Worm (Caenorhabditis elegans) whole organism, L2 larva: ENCODE results near the gene T02C12.5.

Source experiments
- C34F6.9 ChIP-seq: fragments of 150-350 bp; optimal IDR thresholded peaks from 2 replicates; lab custom pipeline; 2014; ENCODE audit warnings: missing biosample characterization, missing genetic modification characterization
- F13H6.1 ChIP-seq: sonication (generic microtip); optimal IDR thresholded peaks from 2 replicates; lab custom pipeline; 2016; ENCODE audit warnings: missing genetic modification characterization, missing compliant biosample characterization
- R02D3.7 ChIP-seq: fragments of 150-350 bp; optimal IDR thresholded peaks from 2 replicates; lab custom pipeline; 2014; ENCODE audit warnings: missing biosample characterization, missing genetic modification characterization
- Y55F3AM.14 ChIP-seq: fragments of 200-800 bp; sonication (Bioruptor generic); optimal IDR thresholded peaks from 2 replicates; lab custom pipeline; 2018; ENCODE audit warnings: mild to moderate bottlenecking, missing genetic modification characterization, missing compliant biosample characterization
- ZK546.5 ChIP-seq: sonication (generic microtip); optimal IDR thresholded peaks from 2 replicates; lab custom pipeline; 2017; ENCODE audit warnings: missing biosample characterization, missing genetic modification characterization
- alr-1 ChIP-seq: fragments of 150-350 bp; optimal IDR thresholded peaks from 2 replicates; lab custom pipeline; 2014; ENCODE audit warnings: missing biosample characterization, missing genetic modification characterization
- aly-2 ChIP-seq: fragments of 150-350 bp; optimal IDR thresholded peaks from 2 replicates; lab custom pipeline; 2014; ENCODE audit warnings: missing biosample characterization, missing genetic modification characterization
- ama-1 ChIP-seq: fragments of 150-350 bp; optimal IDR thresholded peaks from 2 replicates; lab custom pipeline; 2018; ENCODE audit warnings: inconsistent platforms
- ceh-16 ChIP-seq: fragments of 150-350 bp; optimal IDR thresholded peaks from 2 replicates; lab custom pipeline; 2014; ENCODE audit warnings: missing biosample characterization, missing genetic modification characterization
- crh-2 ChIP-seq: sonication (generic microtip); optimal IDR thresholded peaks from 2 replicates; lab custom pipeline; 2017; ENCODE audit warnings: missing biosample characterization, missing genetic modification characterization
- dmd-4 ChIP-seq: sonication (generic microtip); optimal IDR thresholded peaks from 2 replicates; lab custom pipeline; 2017; ENCODE audit warnings: missing biosample characterization, missing genetic modification characterization
- elt-1 ChIP-seq: fragments of 150-350 bp; optimal IDR thresholded peaks from 2 replicates; lab custom pipeline; 2014; ENCODE audit warnings: missing biosample characterization, missing genetic modification characterization
- elt-3 ChIP-seq: sonication (generic microtip); optimal IDR thresholded peaks from 2 replicates; lab custom pipeline; 2017; ENCODE audit warnings: missing biosample characterization, missing genetic modification characterization
- fos-1 ChIP-seq: fragments of 150-350 bp; optimal IDR thresholded peaks from 2 replicates; lab custom pipeline; 2014; ENCODE audit warnings: missing biosample characterization, missing genetic modification characterization
- gmeb-1 ChIP-seq: fragments of 150-350 bp; optimal IDR thresholded peaks from 2 replicates; lab custom pipeline; 2014; ENCODE audit warnings: missing biosample characterization, missing genetic modification characterization
- lin-11 ChIP-seq: fragments of 150-350 bp; sonication (generic microtip); optimal IDR thresholded peaks from 2 replicates; lab custom pipeline; 2014; ENCODE audit warnings: missing biosample characterization, missing genetic modification characterization, inconsistent platforms, mixed read lengths
- lin-13 ChIP-seq: fragments of 150-350 bp; optimal IDR thresholded peaks from 2 replicates; lab custom pipeline; 2014; ENCODE audit warnings: missing biosample characterization, missing genetic modification reagents, missing genetic modification characterization
- lin-39 ChIP-seq: fragments of 150-350 bp; optimal IDR thresholded peaks from 2 replicates; lab custom pipeline; 2014; ENCODE audit warnings: missing biosample characterization, missing genetic modification reagents, missing genetic modification characterization
- lsy-2 ChIP-seq, 2 experiments: fragments of 150-350 bp in 1 of 2; sonication (generic microtip) in 1 of 2; optimal IDR thresholded peaks; 2 replicates each; lab custom pipeline; 2014 to 2017; ENCODE audit warnings: missing biosample characterization in 2 of 2, missing genetic modification characterization in 2 of 2
- mab-5 ChIP-seq: fragments of 150-350 bp; optimal IDR thresholded peaks from 2 replicates; lab custom pipeline; 2014; ENCODE audit warnings: missing biosample characterization, missing genetic modification characterization
- mbf-1 ChIP-seq: sonication (generic microtip); optimal IDR thresholded peaks from 2 replicates; lab custom pipeline; 2017; ENCODE audit warnings: missing biosample characterization, missing genetic modification characterization
- nhr-11 ChIP-seq: fragments of 150-350 bp; optimal IDR thresholded peaks from 2 replicates; lab custom pipeline; 2014; ENCODE audit warnings: missing biosample characterization, missing genetic modification characterization
- nhr-129 ChIP-seq: fragments of 150-350 bp; optimal IDR thresholded peaks from 2 replicates; lab custom pipeline; 2014; ENCODE audit warnings: missing biosample characterization, missing genetic modification characterization
- nhr-21 ChIP-seq: fragments of 150-350 bp; optimal IDR thresholded peaks from 2 replicates; lab custom pipeline; 2014; ENCODE audit warnings: missing biosample characterization, missing genetic modification characterization
- nhr-237 ChIP-seq: fragments of 150-350 bp; optimal IDR thresholded peaks from 2 replicates; lab custom pipeline; 2014; ENCODE audit warnings: missing biosample characterization, missing genetic modification characterization
- nhr-25 ChIP-seq: fragments of 150-350 bp; sonication (generic microtip); optimal IDR thresholded peaks from 3 replicates; lab custom pipeline; 2014; ENCODE audit warnings: missing biosample characterization, missing genetic modification characterization
- nhr-6 ChIP-seq: fragments of 150-350 bp; optimal IDR thresholded peaks from 2 replicates; lab custom pipeline; 2014; ENCODE audit warnings: missing biosample characterization, missing genetic modification characterization
- nhr-77 ChIP-seq: fragments of 150-350 bp; optimal IDR thresholded peaks from 2 replicates; lab custom pipeline; 2014; ENCODE audit warnings: missing biosample characterization, missing genetic modification characterization
- peb-1 ChIP-seq: fragments of 150-350 bp; optimal IDR thresholded peaks from 2 replicates; lab custom pipeline; 2014; ENCODE audit warnings: missing biosample characterization, missing genetic modification characterization
- sem-4 ChIP-seq: fragments of 150-350 bp; optimal IDR thresholded peaks from 2 replicates; lab custom pipeline; 2014; ENCODE audit warnings: missing biosample characterization, missing genetic modification reagents, missing genetic modification characterization
- skn-1 ChIP-seq: sonication (generic microtip); optimal IDR thresholded peaks from 2 replicates; lab custom pipeline; 2017; ENCODE audit warnings: missing biosample characterization, missing genetic modification characterization
- sma-3 ChIP-seq: sonication (generic microtip); optimal IDR thresholded peaks from 2 replicates; lab custom pipeline; 2016; ENCODE audit warnings: missing genetic modification reagents, missing genetic modification characterization, missing compliant biosample characterization
- sma-9 ChIP-seq, 2 experiments: fragments of 150-350 bp in 1 of 2; sonication (generic microtip) in 1 of 2; optimal IDR thresholded peaks; 2 replicates each; lab custom pipeline; 2014 to 2016; ENCODE audit warnings: missing genetic modification characterization in 2 of 2, mild to moderate bottlenecking in 1 of 2, missing biosample characterization in 1 of 2, missing compliant biosample characterization in 1 of 2, missing genetic modification reagents in 1 of 2, moderate library complexity in 1 of 2
- snpc-4 ChIP-seq: fragments of 150-350 bp; optimal IDR thresholded peaks from 2 replicates; lab custom pipeline; 2014; ENCODE audit warnings: missing biosample characterization, missing genetic modification characterization
- unc-39 ChIP-seq: fragments of 150-350 bp; optimal IDR thresholded peaks from 2 replicates; lab custom pipeline; 2014; ENCODE audit warnings: missing biosample characterization, missing genetic modification characterization
- unc-55 ChIP-seq: fragments of 150-350 bp; sonication (generic microtip); optimal IDR thresholded peaks from 3 replicates; lab custom pipeline; 2014; ENCODE audit warnings: missing biosample characterization, missing genetic modification reagents, missing genetic modification characterization
- unc-62 ChIP-seq: fragments of 150-350 bp; optimal IDR thresholded peaks from 2 replicates; lab custom pipeline; 2014; ENCODE audit warnings: missing biosample characterization, missing genetic modification reagents, missing genetic modification characterization
- zag-1 ChIP-seq: fragments of 150-350 bp; optimal IDR thresholded peaks from 2 replicates; lab custom pipeline; 2014; ENCODE audit warnings: missing biosample characterization, missing genetic modification characterization
- ztf-11 ChIP-seq: sonication (generic microtip); optimal IDR thresholded peaks from 2 replicates; lab custom pipeline; 2017; ENCODE audit warnings: missing biosample characterization, missing genetic modification characterization

T02C12.5 gene

DNA sequence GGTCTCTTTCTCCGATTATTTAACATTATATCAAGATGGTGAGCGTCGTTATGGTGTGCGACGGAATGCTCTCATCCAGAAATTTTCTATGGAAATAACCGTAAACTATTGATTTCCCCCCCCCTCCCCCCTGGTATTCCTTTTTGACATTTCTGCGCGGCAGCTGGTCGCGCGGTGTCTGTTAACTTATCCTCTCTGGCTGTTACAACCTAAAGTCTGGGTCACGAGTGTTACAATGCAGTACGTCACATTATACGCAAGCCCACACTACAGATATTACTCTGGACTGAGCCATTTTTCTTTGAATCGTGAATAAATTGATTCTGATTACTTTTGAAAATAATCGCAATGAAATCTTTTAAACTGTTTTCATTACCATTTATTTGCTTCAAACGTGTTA lies 21.2 kb upstream of the T02C12.5 start:
- TF ChIP-seq ama-1 (lab: Kevin White, UChicago) (no peak), nhr-25 (tag; lab: Kevin White, UChicago) (no peak), sma-9 (GFP tag; optimal IDR thresholded peaks at IDR 0.05; lab: Kevin White, UChicago) (no peak), sma-9 (tag; optimal IDR thresholded peaks at IDR 0.05; lab: Kevin White, UChicago) (no peak), ztf-11 (tag; lab: Kevin White, UChicago) (no peak), alr-1 (tag; lab: Kevin White, UChicago) (no peak), lsy-2 (tag; optimal IDR thresholded peaks at IDR 0.05; lab: Kevin White, UChicago) (no peak), unc-62 (no peak), lin-13 (GFP tag; lab: Kevin White, UChicago) (no peak), fos-1 (tag; lab: Kevin White, UChicago) (no peak), Y55F3AM.14 (GFP tag; lab: Kevin White, UChicago) (no peak)

DNA sequence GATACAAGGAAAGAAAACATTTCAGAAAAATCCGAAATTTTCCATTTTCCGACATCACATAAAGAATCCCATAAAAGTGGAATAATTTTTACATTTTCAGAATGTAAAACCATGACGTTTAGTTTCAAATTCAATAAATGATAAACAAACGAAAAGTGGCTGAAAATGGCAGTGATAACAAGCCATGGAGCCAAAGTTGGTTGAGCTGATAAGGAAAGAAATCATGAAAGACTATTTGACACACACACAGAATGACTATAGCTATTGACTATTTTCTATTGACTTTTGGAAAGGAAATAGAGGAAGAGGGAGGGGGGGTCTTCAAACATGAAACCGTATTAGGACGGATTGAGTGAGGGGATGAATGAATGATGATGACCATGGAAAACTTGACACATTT lies 11.8 kb upstream of the T02C12.5 start:
- no peak for TF ChIP-seq nhr-237 (tag; lab: Kevin White, UChicago)
- TF ChIP-seq gmeb-1 (tag; lab: Kevin White, UChicago) = peak; percentile 37
- TF ChIP-seq elt-1 (tag; lab: Kevin White, UChicago) = no peak
- no peak for TF ChIP-seq peb-1 (tag; lab: Kevin White, UChicago)
- TF ChIP-seq C34F6.9 (tag; lab: Kevin White, UChicago) = no peak
- TF ChIP-seq nhr-6 (tag; lab: Kevin White, UChicago) = no peak
- no peak for TF ChIP-seq unc-62
- no peak for TF ChIP-seq lin-39 (tag; lab: Kevin White, UChicago)
- TF ChIP-seq crh-2 (tag; lab: Kevin White, UChicago) = peak; percentile 46
- TF ChIP-seq R02D3.7 (tag; lab: Kevin White, UChicago) = no peak
- no peak for TF ChIP-seq zag-1 (tag; lab: Kevin White, UChicago)
- TF ChIP-seq sma-9 (GFP tag; optimal IDR thresholded peaks at IDR 0.05; lab: Kevin White, UChicago) = peak; percentile 24
- TF ChIP-seq sma-9 (tag; optimal IDR thresholded peaks at IDR 0.05; lab: Kevin White, UChicago) = no peak
- no peak for TF ChIP-seq ZK546.5 (tag; lab: Kevin White, UChicago)
- TF ChIP-seq snpc-4 (tag; lab: Kevin White, UChicago) = no peak
- peak; percentile 99 for TF ChIP-seq fos-1 (tag; lab: Kevin White, UChicago)
- TF ChIP-seq skn-1 (tag; lab: Kevin White, UChicago) = peak; percentile 78
- TF ChIP-seq unc-55 (GFP tag; lab: Kevin White, UChicago) = no peak
- no peak for TF ChIP-seq nhr-21 (tag; lab: Kevin White, UChicago)
- TF ChIP-seq, all 48 proteins: peak for 5

DNA sequence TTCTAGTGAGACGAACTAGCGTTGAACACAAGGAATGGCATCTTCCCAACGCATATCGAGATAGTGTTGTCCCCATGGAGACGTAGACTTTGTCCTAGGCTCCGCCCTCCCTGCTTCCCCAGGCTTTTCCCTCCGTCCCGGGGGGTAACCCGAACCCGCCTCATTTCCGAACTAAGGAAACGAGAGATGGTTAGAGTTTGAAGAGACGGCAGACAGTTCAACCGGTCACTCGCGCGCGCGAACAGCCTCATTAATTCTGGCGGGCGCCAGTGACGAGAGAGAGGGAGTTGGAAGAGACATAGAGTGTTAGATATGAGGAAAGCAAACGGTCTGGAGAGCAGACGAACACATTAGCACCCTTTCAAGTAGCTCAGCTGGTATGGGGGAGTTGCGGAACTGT lies 9.4 kb upstream of the T02C12.5 start:
- TF ChIP-seq elt-3 (tag; lab: Kevin White, UChicago) (no peak), unc-39 (tag; lab: Kevin White, UChicago) (no peak), nhr-6 (tag; lab: Kevin White, UChicago) (no peak), sma-9 (GFP tag; optimal IDR thresholded peaks at IDR 0.05; lab: Kevin White, UChicago) (peak; percentile 9), sma-9 (tag; optimal IDR thresholded peaks at IDR 0.05; lab: Kevin White, UChicago) (no peak), mab-5 (no peak), ZK546.5 (tag; lab: Kevin White, UChicago) (no peak), nhr-77 (tag; lab: Kevin White, UChicago) (no peak), mbf-1 (tag; lab: Kevin White, UChicago) (no peak), lin-13 (GFP tag; lab: Kevin White, UChicago) (no peak), sem-4 (tag; lab: Kevin White, UChicago) (peak; percentile 38), lsy-2 (tag; optimal IDR thresholded peaks at IDR 0.05; lab: Kevin White, UChicago) (no peak), C34F6.9 (tag; lab: Kevin White, UChicago) (no peak), ceh-16 (tag; lab: Kevin White, UChicago) (no peak), alr-1 (tag; lab: Kevin White, UChicago) (no peak), nhr-11 (tag; lab: Kevin White, UChicago) (no peak), peb-1 (tag; lab: Kevin White, UChicago) (no peak), lin-11 (tag; lab: Kevin White, UChicago) (no peak), fos-1 (tag; lab: Kevin White, UChicago) (peak; percentile 10), zag-1 (tag; lab: Kevin White, UChicago) (no peak), dmd-4 (tag; lab: Kevin White, UChicago) (no peak), unc-55 (GFP tag; lab: Kevin White, UChicago) (no peak), sma-3 (GFP tag; lab: Kevin White, UChicago) (no peak), ama-1 (lab: Kevin White, UChicago) (no peak), elt-1 (tag; lab: Kevin White, UChicago) (no peak), F13H6.1 (tag; lab: Kevin White, UChicago) (peak; percentile 73), nhr-129 (tag; lab: Kevin White, UChicago) (no peak), nhr-25 (tag; lab: Kevin White, UChicago) (no peak), aly-2 (tag; lab: Kevin White, UChicago) (no peak), snpc-4 (tag; lab: Kevin White, UChicago) (no peak)
